Worm (Caenorhabditis elegans): ENCODE measurements around the gene C56C10.7.

- TF ChIP-seq W03F9.2 (tag; optimal IDR thresholded peaks at IDR 0.05), result no peak
- no peak for TF ChIP-seq him-1 (tag; optimal IDR thresholded peaks at IDR 0.05)
- no peak for TF ChIP-seq dao-5 (tag; optimal IDR thresholded peaks at IDR 0.05)
Observed at ce11 chrII:6544842-6545410, 42.4 kb downstream of the C56C10.7 start, which contains the start of gene lron-15.
